Fruit fly (Drosophila melanogaster) whole organism, embryonic: ENCODE data around the gene Lip3.

ENCODE experiments used
- Awh ChIP-seq: fragments of 200-800 bp; sonication (Bioruptor generic); IDR thresholded peaks from 2 replicates; pipeline ENCODE4, ENCODE4 v1.3.6; 2022; ENCODE audit warnings: missing biosample characterization, missing genetic modification characterization
- Blimp-1 ChIP-seq: fragments of 200-800 bp; sonication (Bioruptor generic); optimal IDR thresholded peaks from 3 replicates; lab custom pipeline; 2018; ENCODE audit warnings: missing biosample characterization, missing genetic modification characterization, mild to moderate bottlenecking, moderate library complexity, missing genetic modification reagents
- BtbVII ChIP-seq: fragments of 200-800 bp; sonication (Bioruptor generic); optimal IDR thresholded peaks from 3 replicates; lab custom pipeline; 2017; ENCODE audit warnings: missing biosample characterization, mild to moderate bottlenecking, missing genetic modification characterization
- CG10366 ChIP-seq: fragments of 200-800 bp; sonication (Bioruptor generic); IDR thresholded peaks from 2 replicates; pipeline ENCODE4 v1.3.6; 2022; ENCODE audit warnings: missing biosample characterization, missing genetic modification characterization
- CG10979 ChIP-seq: fragments of 200-800 bp; sonication (Bioruptor generic); optimal IDR thresholded peaks from 2 replicates; lab custom pipeline; 2018; ENCODE audit warnings: missing biosample characterization, mild to moderate bottlenecking, missing genetic modification characterization, moderate library complexity
- CG11247 ChIP-seq: fragments of 200-800 bp; sonication (Bioruptor generic); IDR thresholded peaks from 2 replicates; pipeline ENCODE4 v1.3.6; 2022; ENCODE audit warnings: missing biosample characterization, missing genetic modification characterization
- CG11723 ChIP-seq: fragments of 200-800 bp; sonication (Bioruptor generic); optimal IDR thresholded peaks from 2 replicates; lab custom pipeline; 2017; ENCODE audit warnings: missing biosample characterization, mild to moderate bottlenecking, missing genetic modification characterization
- CG12942 ChIP-seq: fragments of 200-800 bp; sonication (Bioruptor generic); optimal IDR thresholded peaks from 3 replicates; lab custom pipeline; 2016; ENCODE audit warnings: missing biosample characterization, missing genetic modification characterization
- CG13287 ChIP-seq: fragments of 200-800 bp; sonication (Bioruptor generic); IDR thresholded peaks from 2 replicates; pipeline ENCODE4 v1.3.6; 2022; ENCODE audit warnings: missing biosample characterization, missing genetic modification characterization; ENCODE audit not compliant: partially characterized antibody
- CG13894 ChIP-seq: fragments of 200-800 bp; sonication (Bioruptor generic); optimal IDR thresholded peaks from 3 replicates; lab custom pipeline; 2018; ENCODE audit warnings: missing biosample characterization, mild to moderate bottlenecking, missing genetic modification characterization, moderate library complexity
- CG14860 ChIP-seq: fragments of 200-800 bp; sonication (Bioruptor generic); IDR thresholded peaks from 3 replicates; pipeline ENCODE4 v1.3.6; 2022; ENCODE audit warnings: missing biosample characterization, missing genetic modification characterization; ENCODE audit not compliant: partially characterized antibody
- CG15269 ChIP-seq: fragments of 200-800 bp; sonication (Bioruptor generic); optimal IDR thresholded peaks from 2 replicates; lab custom pipeline; 2018; ENCODE audit warnings: missing biosample characterization, mild to moderate bottlenecking, missing genetic modification characterization, moderate library complexity
- CG15479 ChIP-seq: fragments of 200-800 bp; sonication (Bioruptor generic); optimal IDR thresholded peaks from 3 replicates; lab custom pipeline; 2019; ENCODE audit warnings: missing biosample characterization, mild to moderate bottlenecking, missing genetic modification characterization, moderate library complexity
- CG15514 ChIP-seq: fragments of 200-800 bp; sonication (Bioruptor generic); optimal IDR thresholded peaks from 3 replicates; lab custom pipeline; 2017; ENCODE audit warnings: missing biosample characterization, missing genetic modification characterization, mild to moderate bottlenecking, moderate library complexity, missing genetic modification reagents
- CG16813 ChIP-seq: fragments of 200-800 bp; sonication (Bioruptor generic); IDR thresholded peaks from 3 replicates; pipeline ENCODE4 v1.3.6; 2022; ENCODE audit warnings: missing biosample characterization, missing genetic modification characterization; ENCODE audit not compliant: partially characterized antibody
- CG18011 ChIP-seq: fragments of 200-800 bp; sonication (Bioruptor generic); optimal IDR thresholded peaks from 2 replicates; lab custom pipeline; 2017; ENCODE audit warnings: missing biosample characterization, missing genetic modification characterization, mild to moderate bottlenecking, moderate library complexity, missing genotype
- CG1832 ChIP-seq: fragments of 200-800 bp; sonication (Bioruptor generic); optimal IDR thresholded peaks from 2 replicates; lab custom pipeline; 2017; ENCODE audit warnings: missing biosample characterization, mild to moderate bottlenecking, missing genetic modification characterization, inconsistent platforms
- CG3995 ChIP-seq: fragments of 200-800 bp; sonication (Bioruptor generic); optimal IDR thresholded peaks from 3 replicates; lab custom pipeline; 2016; ENCODE audit warnings: missing biosample characterization, missing genetic modification characterization
- CG4404 ChIP-seq: fragments of 200-800 bp; sonication (Bioruptor generic); IDR thresholded peaks from 2 replicates; pipeline ENCODE4 v1.3.6; 2022; ENCODE audit warnings: missing biosample characterization, missing genetic modification characterization
- CG4424 ChIP-seq: fragments of 200-800 bp; sonication (Bioruptor generic); optimal IDR thresholded peaks from 3 replicates; lab custom pipeline; 2016; ENCODE audit warnings: missing biosample characterization, missing genetic modification characterization
- CG4730 ChIP-seq: fragments of 200-800 bp; sonication (Bioruptor generic); IDR thresholded peaks from 2 replicates; pipeline ENCODE4 v1.3.6; 2022; ENCODE audit warnings: missing biosample characterization, missing genetic modification characterization
- CG5180 ChIP-seq: fragments of 200-800 bp; sonication (Bioruptor generic); optimal IDR thresholded peaks from 3 replicates; lab custom pipeline; 2017; ENCODE audit warnings: missing biosample characterization, missing genetic modification characterization, mild to moderate bottlenecking, moderate library complexity, missing genetic modification reagents
- CG7372 ChIP-seq: fragments of 200-800 bp; sonication (Bioruptor generic); IDR thresholded peaks from 2 replicates; pipeline ENCODE4 v1.3.6; 2022; ENCODE audit warnings: missing biosample characterization, missing genetic modification characterization
- CG7928 ChIP-seq: fragments of 200-800 bp; sonication (Bioruptor generic); optimal IDR thresholded peaks from 2 replicates; lab custom pipeline; 2017; ENCODE audit warnings: missing biosample characterization, mild to moderate bottlenecking, missing genetic modification characterization
- CG8290 ChIP-seq, 3 experiments: fragments of 200-800 bp; sonication (Bioruptor generic); optimal IDR thresholded peaks; 2 replicates each; lab custom pipeline; 2016 to 2019; ENCODE audit warnings: missing biosample characterization in 3 of 3, missing genetic modification characterization in 3 of 3, mild to moderate bottlenecking in 2 of 3, moderate library complexity in 1 of 3
- CG9876 ChIP-seq: fragments of 200-800 bp; sonication (Bioruptor generic); optimal IDR thresholded peaks from 2 replicates; lab custom pipeline; 2016; ENCODE audit warnings: missing biosample characterization, missing genetic modification characterization
- CoRest ChIP-seq: fragments of 200-800 bp; sonication (Bioruptor generic); optimal IDR thresholded peaks from 3 replicates; lab custom pipeline; 2018; ENCODE audit warnings: missing biosample characterization, mild to moderate bottlenecking, missing genetic modification characterization, moderate library complexity
- CrebB ChIP-seq: fragments of 200-800 bp; sonication (Bioruptor generic); optimal IDR thresholded peaks from 3 replicates; lab custom pipeline; 2018; ENCODE audit warnings: missing biosample characterization, mild to moderate bottlenecking, missing genetic modification characterization
- D19B ChIP-seq: fragments of 200-800 bp; sonication (Bioruptor generic); optimal IDR thresholded peaks from 2 replicates; lab custom pipeline; 2017; ENCODE audit warnings: missing biosample characterization, mild to moderate bottlenecking, missing genetic modification characterization
- Drgx ChIP-seq: fragments of 200-800 bp; sonication (Bioruptor generic); IDR thresholded peaks from 2 replicates; pipeline ENCODE4 v1.3.6; 2022; ENCODE audit warnings: missing biosample characterization, missing genetic modification characterization
- HLH54F ChIP-seq: fragments of 200-800 bp; sonication (Bioruptor generic); optimal IDR thresholded peaks from 3 replicates; lab custom pipeline; 2016; ENCODE audit warnings: missing biosample characterization, missing genetic modification characterization
- Hmr ChIP-seq: fragments of 200-800 bp; sonication (Bioruptor generic); optimal IDR thresholded peaks from 3 replicates; lab custom pipeline; 2017; ENCODE audit warnings: mild to moderate bottlenecking, missing biosample characterization, missing genetic modification reagents, missing genetic modification characterization
- Med ChIP-seq: fragments of 200-800 bp; sonication (Bioruptor generic); peaks from one replicate; lab custom pipeline; 2016; ENCODE audit warnings: missing biosample characterization, missing genetic modification characterization, mild to moderate bottlenecking, inconsistent platforms, moderate library complexity
- NC2α ChIP-seq: fragments of 200-800 bp; sonication (Bioruptor generic); optimal IDR thresholded peaks from 2 replicates; lab custom pipeline; 2016; ENCODE audit warnings: missing biosample characterization, missing genetic modification characterization
- Nf-YB ChIP-seq: fragments of 200-800 bp; sonication (Bioruptor generic); optimal IDR thresholded peaks from 3 replicates; lab custom pipeline; 2019; ENCODE audit warnings: missing biosample characterization, mild to moderate bottlenecking, missing genetic modification characterization, moderate library complexity
- Xbp1 ChIP-seq: fragments of 200-800 bp; sonication (Bioruptor generic); optimal IDR thresholded peaks from 3 replicates; lab custom pipeline; 2016; ENCODE audit warnings: missing biosample characterization, mild to moderate bottlenecking, missing genetic modification characterization
- cg ChIP-seq: fragments of 200-800 bp; sonication (Bioruptor generic); optimal IDR thresholded peaks from 3 replicates; lab custom pipeline; 2019; ENCODE audit warnings: missing biosample characterization, mild to moderate bottlenecking, missing genetic modification characterization, moderate library complexity
- crp ChIP-seq, 2 experiments: fragments of 200-800 bp; sonication (Bioruptor generic); optimal IDR thresholded peaks; 2 replicates in 1 of 2; 3 replicates in 1 of 2; lab custom pipeline; 2017; ENCODE audit warnings: missing biosample characterization in 2 of 2, missing genetic modification characterization in 2 of 2, mild to moderate bottlenecking in 1 of 2, moderate library complexity in 1 of 2
- dm ChIP-seq: fragments of 200-800 bp; sonication (Bioruptor generic); optimal IDR thresholded peaks from 3 replicates; lab custom pipeline; 2016; ENCODE audit warnings: missing biosample characterization, missing genetic modification characterization
- grau ChIP-seq: fragments of 200-800 bp; optimal IDR thresholded peaks from 3 replicates; lab custom pipeline; 2019; ENCODE audit warnings: missing biosample characterization, mild to moderate bottlenecking, missing genetic modification characterization, moderate library complexity
- her ChIP-seq: fragments of 200-800 bp; sonication (Bioruptor generic); optimal IDR thresholded peaks from 2 replicates; lab custom pipeline; 2016; ENCODE audit warnings: missing biosample characterization, missing genetic modification characterization
- insv ChIP-seq, 2 experiments: fragments of 200-800 bp; sonication (Bioruptor generic); optimal IDR thresholded peaks; 3 replicates each; lab custom pipeline; 2016 to 2018; ENCODE audit warnings: missing biosample characterization in 2 of 2, missing genetic modification characterization in 2 of 2
- pan ChIP-seq, 4 experiments: fragments of >200 bp in 3 of 4; fragments of 200-800 bp in 1 of 4; sonication (Bioruptor generic) in 1 of 4; optimal IDR thresholded peaks in 3 of 4; IDR thresholded peaks in 1 of 4; 2 replicates each; pipeline versions ENCODE4 v1.3.6 to Lab custom; 2017 to 2022; ENCODE audit warnings: missing biosample characterization in 2 of 4, missing genetic modification characterization in 2 of 4, mixed read lengths in 1 of 4
- schlank ChIP-seq: fragments of 200-800 bp; sonication (Bioruptor generic); optimal IDR thresholded peaks from 2 replicates; lab custom pipeline; 2018; ENCODE audit warnings: missing biosample characterization, mild to moderate bottlenecking, missing genetic modification characterization
- tin ChIP-seq: fragments of 200-800 bp; sonication (Bioruptor generic); optimal IDR thresholded peaks from 3 replicates; lab custom pipeline; 2016; ENCODE audit warnings: missing biosample characterization, missing genetic modification characterization

Lip3 gene

DNA sequence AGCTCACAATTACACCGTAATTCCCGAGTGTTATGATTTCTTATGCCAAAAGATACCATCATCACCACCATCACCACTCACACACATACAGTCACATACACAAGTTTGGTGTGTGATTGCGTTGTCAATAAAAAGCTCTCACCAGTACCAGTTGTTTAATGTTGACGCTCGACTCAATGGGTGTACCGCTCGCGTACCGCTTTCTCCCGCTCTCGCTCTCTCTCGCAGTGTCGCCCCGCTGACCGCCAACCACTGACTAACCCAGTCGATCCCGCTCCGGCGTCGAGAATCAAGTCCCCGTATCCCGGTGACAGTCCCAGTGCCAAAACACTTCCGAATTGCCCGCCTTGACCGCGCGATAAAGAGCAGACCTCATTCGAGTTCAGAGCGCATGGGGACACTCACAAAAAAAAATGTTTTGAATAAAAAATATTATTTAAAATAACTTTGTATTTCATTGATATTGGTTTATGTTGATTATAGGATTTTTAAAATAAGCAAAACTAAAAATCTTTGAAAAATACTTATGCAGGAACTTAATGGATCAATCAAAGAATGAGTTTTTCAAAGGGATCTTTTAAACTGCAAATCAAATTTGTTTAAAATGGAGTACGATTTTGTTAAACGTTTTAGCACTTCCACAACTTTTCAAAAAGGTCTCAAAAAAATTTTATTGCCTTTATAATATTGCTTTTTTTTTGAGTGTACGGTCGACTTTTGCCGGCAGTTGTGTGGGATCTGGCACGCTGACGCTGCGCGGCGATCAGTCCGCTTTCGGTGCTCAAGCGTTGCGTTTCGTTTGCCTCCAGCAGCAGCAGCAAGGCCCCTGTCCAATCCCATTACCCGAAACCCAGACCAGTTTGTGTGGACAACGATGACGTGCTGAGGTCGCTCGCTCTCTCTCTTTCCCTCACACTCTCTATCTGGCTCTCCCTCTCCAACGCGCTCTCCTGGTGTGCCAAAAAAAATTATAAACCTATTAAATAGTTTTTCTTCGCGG is 7.2 kb downstream of the Lip3 start, which contains the start of gene Dic1:
Gene Dic1 (plus strand): TSS at position 764 of the 1,000 bp plus-strand sequence.
- TF ChIP-seq Nf-YB (GFP tag; lab: Kevin White, UChicago): peak; percentile 86
- TF ChIP-seq dm (GFP tag; lab: Kevin White, UChicago): peak; percentile 84
- peak; percentile 85 for TF ChIP-seq CG11247 (GFP tag; lab: Robert Waterston, UW)
- peak; percentile 91 for TF ChIP-seq Drgx
- peak; percentile 74 for TF ChIP-seq CG3995 (GFP tag; lab: Kevin White, UChicago)
- peak in 1 of 2 experiments; percentile 59 for TF ChIP-seq crp (GFP tag; optimal IDR thresholded peaks at IDR 0.05; lab: Kevin White, UChicago)
- TF ChIP-seq CG11723 (GFP tag; lab: Kevin White, UChicago): peak; percentile 97
- peak; percentile 99 for TF ChIP-seq CG10979
- peak; percentile 98 for TF ChIP-seq BtbVII (GFP tag; lab: Kevin White, UChicago)
- TF ChIP-seq schlank: peak; percentile 91
- peak; percentile 80 for TF ChIP-seq CG7928
- TF ChIP-seq CG14860 (GFP tag; lab: Robert Waterston, UW): no peak
- TF ChIP-seq her (GFP tag; lab: Kevin White, UChicago): peak; percentile 78
- peak; percentile 97 for TF ChIP-seq Xbp1 (GFP tag; lab: Kevin White, UChicago)
- TF ChIP-seq HLH54F: peak; percentile 93
- TF ChIP-seq CG13287 (GFP tag; lab: Robert Waterston, UW): peak; percentile 52; the same call in 1 of the 2 replicates
- peak; percentile 92 for TF ChIP-seq CG5180 (GFP tag; lab: Kevin White, UChicago)
- TF ChIP-seq CG1832 (GFP tag; lab: Kevin White, UChicago): peak; percentile 53
- TF ChIP-seq D19B (GFP tag; lab: Kevin White, UChicago): peak; percentile 95
- TF ChIP-seq cg (GFP tag; lab: Kevin White, UChicago): peak; percentile 74
- TF ChIP-seq grau (tag; lab: Kevin White, UChicago): peak; percentile 96
- peak; percentile 75 for TF ChIP-seq CG8290 (GFP tag; optimal IDR thresholded peaks at IDR 0.05; lab: Kevin White, UChicago)
- TF ChIP-seq CG8290 (tag; optimal IDR thresholded peaks at IDR 0.05; lab: Kevin White, UChicago): peak in 1 of 2 experiments; percentile 74
- peak; percentile 84 for TF ChIP-seq CG9876 (GFP tag; lab: Kevin White, UChicago)
- peak; percentile 90 for TF ChIP-seq CG15514 (GFP tag; lab: Kevin White, UChicago)
- TF ChIP-seq tin (GFP tag; lab: Kevin White, UChicago): peak; percentile 97
- peak; percentile 99 for TF ChIP-seq CoRest (tag; lab: Kevin White, UChicago)
- TF ChIP-seq insv (GFP tag; optimal IDR thresholded peaks at IDR 0.05; lab: Kevin White, UChicago): peak; percentile 45 to 76
- TF ChIP-seq NC2α: peak; percentile 78
- TF ChIP-seq CG13894 (tag; lab: Kevin White, UChicago): peak; percentile 94
- peak; percentile 97 for TF ChIP-seq CG15269 (tag; lab: Kevin White, UChicago)
- TF ChIP-seq CG16813: no peak
- peak; percentile 93 for TF ChIP-seq CG12942
- TF ChIP-seq Awh (GFP tag; lab: Robert Waterston, UW): peak; percentile 72
- peak; percentile 98 for TF ChIP-seq Blimp-1 (GFP tag; lab: Kevin White, UChicago)
- TF ChIP-seq CG4404: peak; percentile 82
- TF ChIP-seq pan (optimal IDR thresholded peaks at IDR 0.05; lab: Kevin White, UChicago): no peak
- peak in 1 of 2 experiments; percentile 93 for TF ChIP-seq pan (GFP tag; optimal IDR thresholded peaks at IDR 0.05 in 1 of 2, IDR thresholded peaks at IDR 0.05 in 1 of 2)
- peak; percentile 87 for TF ChIP-seq CG18011
- TF ChIP-seq CG15479 (GFP tag; lab: Kevin White, UChicago): peak; percentile 30
- TF ChIP-seq Hmr: peak; percentile 98
- TF ChIP-seq Med: peak; percentile 98
- TF ChIP-seq CrebB (tag; lab: Kevin White, UChicago): peak; percentile 73
- TF ChIP-seq CG10366 (GFP tag; lab: Robert Waterston, UW): peak; percentile 89
- peak; percentile 97 for TF ChIP-seq CG4424
- TF ChIP-seq CG4730 (GFP tag; lab: Robert Waterston, UW): peak; percentile 81
- TF ChIP-seq CG7372: peak; percentile 92
